Worm (Caenorhabditis elegans): Measurements from ENCODE around the gene unc-69.
A peak's percentile ranks its signal among the peaks of the same experiment; 100 is the strongest.

Gene unc-69

DNA sequence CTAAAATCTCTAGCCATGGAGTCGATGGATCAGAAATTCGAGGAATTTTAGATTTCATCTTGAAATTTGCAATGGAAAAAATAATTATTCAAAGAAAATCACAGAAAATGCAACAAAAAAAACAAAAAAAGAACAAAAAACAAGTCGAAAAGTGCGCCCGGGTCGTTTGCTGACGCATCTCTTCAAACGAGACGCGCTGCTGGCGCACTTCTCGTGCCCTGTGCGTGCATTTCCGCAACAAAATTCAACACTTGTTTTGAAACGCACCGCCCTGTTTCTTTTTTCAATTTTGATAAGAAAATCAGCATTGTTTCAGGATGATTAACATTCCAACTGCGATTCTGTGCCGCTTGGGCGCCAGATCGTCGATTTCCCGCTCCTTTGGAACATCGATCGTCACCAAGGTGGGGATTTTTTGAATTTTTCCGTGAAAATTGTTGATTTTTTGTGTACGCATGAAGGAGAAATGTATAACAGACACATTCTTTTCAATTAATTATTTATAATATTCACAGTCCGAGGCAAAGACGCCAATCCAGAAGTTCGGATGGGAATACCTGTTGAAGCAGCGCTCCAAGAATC lies 15.3 kb downstream of the unc-69 start, which contains the start of the genes jmjd-4 and mev-1 (continued):
- peak; percentile 98 for TF ChIP-seq ztf-18 (tag; optimal IDR thresholded peaks at IDR 0.05)
- no peak for TF ChIP-seq ama-1 (optimal IDR thresholded peaks at IDR 0.05)
- no peak for TF ChIP-seq ama-1 (GFP tag; optimal IDR thresholded peaks at IDR 0.05)
- TF ChIP-seq C06A6.2 (GFP tag; conservative IDR thresholded peaks at IDR 0.05): peak; percentile 70
- TF ChIP-seq snpc-3.4 (tag; optimal IDR thresholded peaks at IDR 0.05): peak; percentile 63
- TF ChIP-seq attf-5 (GFP tag; optimal IDR thresholded peaks at IDR 0.05): peak; percentile 92
- peak; percentile 91 for TF ChIP-seq Y53G8AR.9 (GFP tag; conservative IDR thresholded peaks at IDR 0.05)
- TF ChIP-seq lin-40 (tag; optimal IDR thresholded peaks at IDR 0.05): peak; percentile 89
- no peak for TF ChIP-seq fkh-3 (tag; optimal IDR thresholded peaks at IDR 0.05)
- no peak for TF ChIP-seq F10E7.11 (tag; optimal IDR thresholded peaks at IDR 0.05)
- 0 out of 2 replicates have a peak, but pooled peaks have one; percentile 8 for TF ChIP-seq F37B4.10 (GFP tag; IDR thresholded peaks at IDR 0.05)
- TF ChIP-seq aptf-3 (GFP tag; IDR thresholded peaks at IDR 0.05): no peak
- TF ChIP-seq F57C9.4 (tag; optimal IDR thresholded peaks at IDR 0.05): no peak
- peak; percentile 0 for TF ChIP-seq chd-7 (tag; optimal IDR thresholded peaks at IDR 0.05)
- TF ChIP-seq lin-26 (GFP tag; IDR thresholded peaks at IDR 0.05): 0 out of 2 replicates have a peak, but pooled peaks have one; percentile 13
- TF ChIP-seq B0035.1 (tag; optimal IDR thresholded peaks at IDR 0.05): no peak
- peak; percentile 66 for TF ChIP-seq pha-4 (tag; optimal IDR thresholded peaks at IDR 0.05)
- TF ChIP-seq efl-1 (GFP tag; optimal IDR thresholded peaks at IDR 0.05): peak; percentile 51
- peak; percentile 86 for TF ChIP-seq pbrm-1 (GFP tag; IDR thresholded peaks at IDR 0.05)
- peak; percentile 67 for TF ChIP-seq hmg-1.2 (GFP tag; IDR thresholded peaks at IDR 0.05)
- peak; percentile 63; the same call in 1 of the 2 replicates for TF ChIP-seq lir-1 (GFP tag; conservative IDR thresholded peaks at IDR 0.05)
- TF ChIP-seq ccch-3 (GFP tag; optimal IDR thresholded peaks at IDR 0.05): no peak
- no peak for TF ChIP-seq dpff-1 (tag; optimal IDR thresholded peaks at IDR 0.05)
- TF ChIP-seq snpc-1.1 (tag; optimal IDR thresholded peaks at IDR 0.05; ENCODE audit: insufficient read depth): no peak
- TF ChIP-seq F55B11.4 (tag; optimal IDR thresholded peaks at IDR 0.05; ENCODE audit: borderline replicate concordance, insufficient read depth): no peak
- TF ChIP-seq nfyb-1 (GFP tag; IDR thresholded peaks at IDR 0.05): peak; percentile 84
- no peak for TF ChIP-seq F52B5.7 (tag; optimal IDR thresholded peaks at IDR 0.05)
- peak; percentile 61 for TF ChIP-seq atf-7 (tag; optimal IDR thresholded peaks at IDR 0.05)
- peak; percentile 58 for TF ChIP-seq F23B12.7 (tag; optimal IDR thresholded peaks at IDR 0.05; ENCODE audit: insufficient read depth)
- TF ChIP-seq B0261.1 (tag; optimal IDR thresholded peaks at IDR 0.05): no peak
- TF ChIP-seq lsl-1 (GFP tag; optimal IDR thresholded peaks at IDR 0.05): peak; percentile 81
- no peak for TF ChIP-seq rpc-1 (optimal IDR thresholded peaks at IDR 0.05)
- no peak for TF ChIP-seq rpc-1 (tag; optimal IDR thresholded peaks at IDR 0.05)
- peak; percentile 48 for TF ChIP-seq F22D6.2 (tag; optimal IDR thresholded peaks at IDR 0.05)
- TF ChIP-seq nhr-90 (tag; optimal IDR thresholded peaks at IDR 0.05): no peak
- 0 out of 2 replicates have a peak, but pooled peaks have one; percentile 32 for TF ChIP-seq cebp-1 (GFP tag; IDR thresholded peaks at IDR 0.05)
- peak; percentile 89 for TF ChIP-seq cebp-1 (tag; optimal IDR thresholded peaks at IDR 0.05)
- TF ChIP-seq D2030.7 (GFP tag; IDR thresholded peaks at IDR 0.05): peak; percentile 38
- TF ChIP-seq lsy-27 (tag; optimal IDR thresholded peaks at IDR 0.05; ENCODE audit: borderline replicate concordance, insufficient read depth): no peak
- TF ChIP-seq egl-44 (GFP tag; IDR thresholded peaks at IDR 0.05): peak; percentile 66; the same call in 1 of the 2 replicates
- TF ChIP-seq nfya-2 (GFP tag; IDR thresholded peaks at IDR 0.05): no peak
- no peak for TF ChIP-seq hlh-26 (GFP tag; conservative IDR thresholded peaks at IDR 0.05)
- TF ChIP-seq nhr-179 (tag; optimal IDR thresholded peaks at IDR 0.05): no peak
- TF ChIP-seq Y95B8A.8 (GFP tag; IDR thresholded peaks at IDR 0.05): no peak
- TF ChIP-seq F39B2.1 (GFP tag; IDR thresholded peaks at IDR 0.05): no peak
- peak; percentile 61 for TF ChIP-seq ceh-27 (GFP tag; optimal IDR thresholded peaks at IDR 0.05)
- TF ChIP-seq ceh-40 (GFP tag; IDR thresholded peaks at IDR 0.05): no peak
- 0 out of 2 replicates have a peak, but pooled peaks have one; percentile 12 for TF ChIP-seq bed-2 (GFP tag; IDR thresholded peaks at IDR 0.05)
- no peak for TF ChIP-seq bed-1 (GFP tag; IDR thresholded peaks at IDR 0.05)

Measured in whole organism, young adult.